Worm (Caenorhabditis elegans): ENCODE data around the gene Y44A6D.6.

Y44A6D.6 gene

DNA sequence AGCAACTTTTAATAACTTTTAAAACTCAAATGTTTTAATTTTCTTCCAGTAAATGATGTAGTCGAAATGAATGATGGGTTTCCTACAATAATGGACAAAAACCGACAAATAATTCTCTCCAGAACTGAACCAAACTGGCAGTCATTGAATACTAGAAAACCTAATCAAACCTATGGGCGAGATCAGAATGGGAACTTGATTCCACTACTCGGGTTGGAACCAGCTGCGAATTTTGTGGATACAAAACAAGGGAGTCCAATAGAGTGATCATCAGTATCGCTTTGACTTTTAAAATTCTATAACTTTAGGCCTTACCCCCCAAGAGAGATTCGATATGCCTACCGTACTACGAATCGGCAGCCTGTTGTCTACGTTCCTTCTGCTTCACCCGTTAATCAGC lies 19.5 kb downstream of the Y44A6D.6 start:
- TF ChIP-seq ama-1 (optimal IDR thresholded peaks at IDR 0.05) (no peak), nhr-25 (tag; optimal IDR thresholded peaks at IDR 0.05) (no peak), fkh-2 (tag; optimal IDR thresholded peaks at IDR 0.05) (no peak), nhr-23 (tag; optimal IDR thresholded peaks at IDR 0.05) (no peak), elt-1 (tag; optimal IDR thresholded peaks at IDR 0.05) (no peak), snpc-4 (tag; optimal IDR thresholded peaks at IDR 0.05) (no peak), nhr-43 (tag; optimal IDR thresholded peaks at IDR 0.05; ENCODE audit: poor library complexity, severe bottlenecking) (no peak), lin-15B (tag; optimal IDR thresholded peaks at IDR 0.05) (no peak), tbx-2 (tag; optimal IDR thresholded peaks at IDR 0.05) (no peak), lin-39 (tag; optimal IDR thresholded peaks at IDR 0.05) (no peak), nhr-237 (tag; optimal IDR thresholded peaks at IDR 0.05) (no peak), nhr-11 (tag; optimal IDR thresholded peaks at IDR 0.05) (no peak), zag-1 (tag; optimal IDR thresholded peaks at IDR 0.05) (no peak), unc-39 (tag; optimal IDR thresholded peaks at IDR 0.05) (no peak), nhr-67 (tag; optimal IDR thresholded peaks at IDR 0.05) (no peak), egl-5 (tag; optimal IDR thresholded peaks at IDR 0.05) (no peak), ztf-11 (tag; optimal IDR thresholded peaks at IDR 0.05) (no peak), pha-4 (tag; optimal IDR thresholded peaks at IDR 0.05) (no peak), nhr-76 (tag; optimal IDR thresholded peaks at IDR 0.05) (no peak)

ce11 chrV:20828820-20829219 lies 21.7 kb downstream of the Y44A6D.6 start, which contains the start of gene sbt-1:
Gene sbt-1 (minus strand): TSS chrV:20828881.
- TF ChIP-seq nhr-11 (tag; optimal IDR thresholded peaks at IDR 0.05) = peak; percentile 37
- TF ChIP-seq mml-1 (tag; optimal IDR thresholded peaks at IDR 0.05) = no peak
- TF ChIP-seq aly-2 (tag; optimal IDR thresholded peaks at IDR 0.05) = no peak
- no peak for TF ChIP-seq nhr-43 (tag; optimal IDR thresholded peaks at IDR 0.05; ENCODE audit: poor library complexity, severe bottlenecking)
- no peak for TF ChIP-seq ztf-11 (tag; optimal IDR thresholded peaks at IDR 0.05)
- TF ChIP-seq lsy-12 (tag; optimal IDR thresholded peaks at IDR 0.05) = no peak
- peak; percentile 12 for TF ChIP-seq ceh-28 (tag; optimal IDR thresholded peaks at IDR 0.05)
- peak; percentile 45 for TF ChIP-seq elt-1 (tag; optimal IDR thresholded peaks at IDR 0.05)
- no peak for TF ChIP-seq eor-1 (tag; optimal IDR thresholded peaks at IDR 0.05)
- TF ChIP-seq daf-12 (tag; optimal IDR thresholded peaks at IDR 0.05) = no peak
- TF ChIP-seq ama-1 (optimal IDR thresholded peaks at IDR 0.05) = no peak
- TF ChIP-seq ceh-16 (tag; optimal IDR thresholded peaks at IDR 0.05) = no peak
- TF ChIP-seq nhr-25 (tag; optimal IDR thresholded peaks at IDR 0.05) = no peak
- TF ChIP-seq tbx-2 (tag; optimal IDR thresholded peaks at IDR 0.05) = peak; percentile 35
- peak; percentile 34 for TF ChIP-seq lin-15B (tag; optimal IDR thresholded peaks at IDR 0.05)
- no peak for TF ChIP-seq ceh-82 (tag; optimal IDR thresholded peaks at IDR 0.05)
- no peak for TF ChIP-seq egl-27 (tag; optimal IDR thresholded peaks at IDR 0.05)
- TF ChIP-seq nhr-67 (tag; optimal IDR thresholded peaks at IDR 0.05) = no peak
- TF ChIP-seq elt-2 (tag; optimal IDR thresholded peaks at IDR 0.05) = no peak
- TF ChIP-seq sea-2 (GFP tag; optimal IDR thresholded peaks at IDR 0.05) = peak; percentile 55
- TF ChIP-seq unc-62 (GFP tag; optimal IDR thresholded peaks at IDR 0.05) = no peak
- TF ChIP-seq lin-39 (tag; optimal IDR thresholded peaks at IDR 0.05) = peak; percentile 77
- TF ChIP-seq nhr-237 (tag; optimal IDR thresholded peaks at IDR 0.05) = no peak
- TF ChIP-seq egl-5 (tag; optimal IDR thresholded peaks at IDR 0.05) = no peak
- peak; percentile 83 for TF ChIP-seq nfya-1 (tag; optimal IDR thresholded peaks at IDR 0.05; ENCODE audit: insufficient read depth)
- TF ChIP-seq fos-1 (tag; optimal IDR thresholded peaks at IDR 0.05) = no peak
- TF ChIP-seq nhr-23 (tag; optimal IDR thresholded peaks at IDR 0.05) = no peak
- TF ChIP-seq nhr-12 (tag; optimal IDR thresholded peaks at IDR 0.05) = no peak
- TF ChIP-seq fkh-2 (tag; optimal IDR thresholded peaks at IDR 0.05) = no peak
- TF ChIP-seq unc-39 (tag; optimal IDR thresholded peaks at IDR 0.05) = no peak
- no peak for TF ChIP-seq pha-4 (tag; optimal IDR thresholded peaks at IDR 0.05)
- no peak for TF ChIP-seq nhr-77 (tag; optimal IDR thresholded peaks at IDR 0.05)
- no peak for TF ChIP-seq ztf-4 (tag; optimal IDR thresholded peaks at IDR 0.05)
- peak; percentile 59 for TF ChIP-seq hmg-11 (tag; optimal IDR thresholded peaks at IDR 0.05)
- no peak for TF ChIP-seq nhr-28 (tag; optimal IDR thresholded peaks at IDR 0.05)
- no peak for TF ChIP-seq fkh-10 (GFP tag; optimal IDR thresholded peaks at IDR 0.05)
- no peak for TF ChIP-seq jun-1 (tag; optimal IDR thresholded peaks at IDR 0.05)
- TF ChIP-seq skn-1 (tag; optimal IDR thresholded peaks at IDR 0.05) = no peak
- no peak for TF ChIP-seq ZK546.5 (tag; optimal IDR thresholded peaks at IDR 0.05)
- TF ChIP-seq nhr-76 (tag; optimal IDR thresholded peaks at IDR 0.05) = no peak
- no peak for TF ChIP-seq elt-3 (tag; optimal IDR thresholded peaks at IDR 0.05)
- no peak for TF ChIP-seq ceh-9 (tag; optimal IDR thresholded peaks at IDR 0.05)
- TF ChIP-seq pqm-1 (tag; optimal IDR thresholded peaks at IDR 0.05) = peak; percentile 65
- no peak for TF ChIP-seq R02D3.7 (tag; optimal IDR thresholded peaks at IDR 0.05)
- TF ChIP-seq snpc-4 (tag; optimal IDR thresholded peaks at IDR 0.05) = no peak
- peak; percentile 57 for TF ChIP-seq mdl-1 (tag; optimal IDR thresholded peaks at IDR 0.05)
- TF ChIP-seq zag-1 (tag; optimal IDR thresholded peaks at IDR 0.05) = no peak

All from whole organism, L3 larva.